Fruit fly (Drosophila melanogaster) whole organism, embryonic: Measurements from ENCODE around the gene CG33158.

Experiments used
- Adf1 ChIP-seq: fragments of 200-800 bp; sonication (Bioruptor generic); IDR thresholded peaks from 2 replicates; pipeline ENCODE4 v1.3.6; 2022; ENCODE audit warnings: missing biosample characterization, missing genetic modification characterization
- Atf-2 ChIP-seq: fragments of 200-800 bp; sonication (Bioruptor generic); optimal IDR thresholded peaks from 2 replicates; lab custom pipeline; 2016; ENCODE audit warnings: missing biosample characterization, missing genetic modification characterization
- Atf3 ChIP-seq: fragments of 200-800 bp; sonication (Bioruptor generic); optimal IDR thresholded peaks from 3 replicates; lab custom pipeline; 2016; ENCODE audit warnings: missing biosample characterization, missing genetic modification characterization
- Bdp1 ChIP-seq: fragments of 200-800 bp; sonication (Bioruptor generic); optimal IDR thresholded peaks from 3 replicates; lab custom pipeline; 2016; ENCODE audit warnings: missing biosample characterization, missing genetic modification characterization
- Blimp-1 ChIP-seq: fragments of 200-800 bp; sonication (Bioruptor generic); optimal IDR thresholded peaks from 3 replicates; lab custom pipeline; 2018; ENCODE audit warnings: missing biosample characterization, missing genetic modification characterization, mild to moderate bottlenecking, moderate library complexity, missing genetic modification reagents
- CG10209 ChIP-seq: fragments of 200-800 bp; sonication (Bioruptor generic); optimal IDR thresholded peaks from 3 replicates; lab custom pipeline; 2017; ENCODE audit warnings: missing biosample characterization, mild to moderate bottlenecking, missing genetic modification characterization, missing genetic modification reagents
- CG10565 ChIP-seq: fragments of 200-800 bp; sonication (Bioruptor generic); optimal IDR thresholded peaks from 3 replicates; lab custom pipeline; 2016; ENCODE audit warnings: missing biosample characterization, mild to moderate bottlenecking, missing genetic modification characterization
- CG11085 ChIP-seq: fragments of 200-800 bp; sonication (Bioruptor generic); IDR thresholded peaks from 2 replicates; pipeline ENCODE4 v1.3.6; 2022; ENCODE audit warnings: missing biosample characterization, missing genetic modification characterization
- CG11504 ChIP-seq: fragments of 200-800 bp; sonication (Bioruptor generic); optimal IDR thresholded peaks from 3 replicates; lab custom pipeline; 2019; ENCODE audit warnings: missing biosample characterization, mild to moderate bottlenecking, missing genetic modification characterization, moderate library complexity
- CG11723 ChIP-seq: fragments of 200-800 bp; sonication (Bioruptor generic); optimal IDR thresholded peaks from 2 replicates; lab custom pipeline; 2017; ENCODE audit warnings: missing biosample characterization, mild to moderate bottlenecking, missing genetic modification characterization
- CG12071 ChIP-seq: fragments of 200-800 bp; sonication (Bioruptor generic); optimal IDR thresholded peaks from 3 replicates; lab custom pipeline; 2018; ENCODE audit warnings: missing biosample characterization, mild to moderate bottlenecking, missing genetic modification characterization
- CG12219 ChIP-seq: fragments of 200-800 bp; sonication (Bioruptor generic); optimal IDR thresholded peaks from 3 replicates; lab custom pipeline; 2018; ENCODE audit warnings: missing biosample characterization, mild to moderate bottlenecking, missing genetic modification characterization
- CG13894 ChIP-seq: fragments of 200-800 bp; sonication (Bioruptor generic); optimal IDR thresholded peaks from 3 replicates; lab custom pipeline; 2018; ENCODE audit warnings: missing biosample characterization, mild to moderate bottlenecking, missing genetic modification characterization, moderate library complexity
- CG15011 ChIP-seq: fragments of 200-800 bp; sonication (Bioruptor generic); optimal IDR thresholded peaks from 3 replicates; lab custom pipeline; 2018; ENCODE audit warnings: missing biosample characterization, mild to moderate bottlenecking, missing genetic modification characterization
- CG15601 ChIP-seq: fragments of 200-800 bp; sonication (Bioruptor generic); optimal IDR thresholded peaks from 3 replicates; lab custom pipeline; 2019; ENCODE audit warnings: missing biosample characterization, mild to moderate bottlenecking, missing genetic modification characterization, moderate library complexity
- CG1792 ChIP-seq: fragments of 200-800 bp; sonication (Bioruptor generic); optimal IDR thresholded peaks from 2 replicates; lab custom pipeline; 2016; ENCODE audit warnings: missing biosample characterization, missing genetic modification characterization
- CG18476 ChIP-seq: fragments of 200-800 bp; sonication (Bioruptor generic); optimal IDR thresholded peaks from 2 replicates; lab custom pipeline; 2016; ENCODE audit warnings: missing biosample characterization, mild to moderate bottlenecking, missing genetic modification characterization
- CG18764 ChIP-seq: fragments of 200-800 bp; sonication (Bioruptor generic); optimal IDR thresholded peaks from 3 replicates; lab custom pipeline; 2016; ENCODE audit warnings: missing biosample characterization, missing genetic modification characterization
- CG2202 ChIP-seq: fragments of 200-800 bp; sonication (Bioruptor generic); optimal IDR thresholded peaks from 2 replicates; lab custom pipeline; 2018; ENCODE audit warnings: missing biosample characterization, mild to moderate bottlenecking, missing genetic modification characterization
- CG2889 ChIP-seq: fragments of 200-800 bp; sonication (Bioruptor generic); IDR thresholded peaks from 3 replicates; pipeline ENCODE4 v1.3.6; 2022; ENCODE audit warnings: missing biosample characterization, missing genetic modification characterization
- CG30403 ChIP-seq: fragments of 200-800 bp; sonication (Bioruptor generic); optimal IDR thresholded peaks from 3 replicates; lab custom pipeline; 2016; ENCODE audit warnings: missing biosample characterization, missing genetic modification characterization
- CG3065 ChIP-seq: fragments of 200-800 bp; sonication (Bioruptor generic); optimal IDR thresholded peaks from 2 replicates; lab custom pipeline; 2016; ENCODE audit warnings: missing biosample characterization, missing genetic modification characterization
- CG3163 ChIP-seq: fragments of 200-800 bp; sonication (Bioruptor generic); optimal IDR thresholded peaks from 3 replicates; lab custom pipeline; 2016; ENCODE audit warnings: missing biosample characterization, missing genetic modification characterization
- CG3726 ChIP-seq: fragments of 200-800 bp; sonication (Bioruptor generic); IDR thresholded peaks from 3 replicates; pipeline ENCODE4, ENCODE4 v1.3.6; 2022; ENCODE audit warnings: missing biosample characterization, missing genetic modification characterization
- CG4360 ChIP-seq: fragments of 200-800 bp; sonication (Bioruptor generic); IDR thresholded peaks from 2 replicates; pipeline ENCODE4 v1.3.6; 2022; ENCODE audit warnings: missing biosample characterization, missing genetic modification characterization
- CG5953 ChIP-seq: fragments of 200-800 bp; sonication (Bioruptor generic); IDR thresholded peaks from 2 replicates; pipeline ENCODE4 v1.3.6; 2022; ENCODE audit warnings: missing biosample characterization, missing genetic modification characterization
- CG7372 ChIP-seq: fragments of 200-800 bp; sonication (Bioruptor generic); IDR thresholded peaks from 2 replicates; pipeline ENCODE4 v1.3.6; 2022; ENCODE audit warnings: missing biosample characterization, missing genetic modification characterization
- CG8765 ChIP-seq: fragments of 200-800 bp; sonication (Bioruptor generic); IDR thresholded peaks from 2 replicates; pipeline ENCODE4 v1.3.6; 2022; ENCODE audit warnings: missing biosample characterization, missing genetic modification characterization
- CG8924 ChIP-seq: fragments of 200-800 bp; optimal IDR thresholded peaks from 3 replicates; lab custom pipeline; 2019; ENCODE audit warnings: missing biosample characterization, mild to moderate bottlenecking, missing genetic modification characterization, moderate library complexity
- CG9215 ChIP-seq: fragments of 200-800 bp; sonication (Bioruptor generic); IDR thresholded peaks from 2 replicates; pipeline ENCODE4 v1.3.6; 2022; ENCODE audit warnings: missing biosample characterization, missing genetic modification characterization
- CG9609 ChIP-seq: fragments of 200-800 bp; sonication (Bioruptor generic); optimal IDR thresholded peaks from 3 replicates; lab custom pipeline; 2016; ENCODE audit warnings: missing biosample characterization, missing genetic modification characterization
- CG9797 ChIP-seq: fragments of 200-800 bp; sonication (Bioruptor generic); optimal IDR thresholded peaks from 3 replicates; lab custom pipeline; 2018; ENCODE audit warnings: missing biosample characterization, mild to moderate bottlenecking, missing genetic modification characterization
- Fer2 ChIP-seq: fragments of 200-800 bp; sonication (Bioruptor generic); optimal IDR thresholded peaks from 2 replicates; lab custom pipeline; 2018; ENCODE audit warnings: missing biosample characterization, mild to moderate bottlenecking, missing genetic modification characterization, moderate library complexity
- Jarid2 ChIP-seq: fragments of 200-800 bp; sonication (Bioruptor generic); optimal IDR thresholded peaks from 3 replicates; lab custom pipeline; 2017; ENCODE audit warnings: mild to moderate bottlenecking, missing biosample characterization, missing genetic modification reagents, missing genetic modification characterization
- Med ChIP-seq: fragments of 200-800 bp; sonication (Bioruptor generic); peaks from one replicate; lab custom pipeline; 2016; ENCODE audit warnings: missing biosample characterization, missing genetic modification characterization, mild to moderate bottlenecking, inconsistent platforms, moderate library complexity
- Rfx ChIP-seq: fragments of 200-800 bp; sonication (Bioruptor generic); IDR thresholded peaks from 2 replicates; pipeline ENCODE4 v1.3.6; 2022; ENCODE audit warnings: missing biosample characterization, missing genetic modification characterization
- Ssrp ChIP-seq: fragments of 200-800 bp; sonication (Bioruptor generic); optimal IDR thresholded peaks from 2 replicates; lab custom pipeline; 2018; ENCODE audit warnings: missing biosample characterization, mild to moderate bottlenecking, missing genetic modification characterization, moderate library complexity
- ac ChIP-seq: fragments of 200-800 bp; sonication (Bioruptor generic); optimal IDR thresholded peaks from 3 replicates; lab custom pipeline; 2017; ENCODE audit warnings: missing biosample characterization, mild to moderate bottlenecking, missing genetic modification characterization
- az2 ChIP-seq: fragments of 200-800 bp; sonication (Bioruptor generic); optimal IDR thresholded peaks from 3 replicates; lab custom pipeline; 2016; ENCODE audit warnings: missing biosample characterization, missing genetic modification characterization
- croc ChIP-seq: fragments of 200-800 bp; sonication (Bioruptor generic); conservative IDR thresholded peaks from 3 replicates; pipeline ENCODE4 v1.3.6; 2022; ENCODE audit warnings: missing biosample characterization, missing genetic modification characterization
- en ChIP-seq: fragments of 200-800 bp; sonication (Bioruptor generic); optimal IDR thresholded peaks from 2 replicates; lab custom pipeline; 2016; ENCODE audit warnings: missing biosample characterization, missing genetic modification characterization
- gcm ChIP-seq: fragments of 200-800 bp; sonication (Bioruptor generic); optimal IDR thresholded peaks from 2 replicates; lab custom pipeline; 2019; ENCODE audit warnings: missing biosample characterization, mild to moderate bottlenecking, missing genetic modification characterization, moderate library complexity
- her ChIP-seq: fragments of 200-800 bp; sonication (Bioruptor generic); optimal IDR thresholded peaks from 2 replicates; lab custom pipeline; 2016; ENCODE audit warnings: missing biosample characterization, missing genetic modification characterization
- kni ChIP-seq: fragments of 200-800 bp; sonication (Bioruptor generic); optimal IDR thresholded peaks from 3 replicates; lab custom pipeline; 2017; ENCODE audit warnings: mild to moderate bottlenecking, missing biosample characterization, missing genetic modification reagents, missing genetic modification characterization
- pan ChIP-seq, 4 experiments: fragments of >200 bp in 3 of 4; fragments of 200-800 bp in 1 of 4; sonication (Bioruptor generic) in 1 of 4; optimal IDR thresholded peaks in 3 of 4; IDR thresholded peaks in 1 of 4; 2 replicates each; pipeline versions ENCODE4 v1.3.6 to Lab custom; 2017 to 2022; ENCODE audit warnings: missing biosample characterization in 2 of 4, missing genetic modification characterization in 2 of 4, mixed read lengths in 1 of 4
- ranshi ChIP-seq: fragments of 200-800 bp; sonication (Bioruptor generic); IDR thresholded peaks from 2 replicates; pipeline ENCODE4 v1.3.6; 2022; ENCODE audit warnings: missing biosample characterization, missing genetic modification characterization
- ro ChIP-seq: fragments of 200-800 bp; sonication (Bioruptor generic); IDR thresholded peaks from 2 replicates; pipeline ENCODE4 v1.3.6; 2022; ENCODE audit warnings: missing biosample characterization, missing genetic modification characterization
- run ChIP-seq: fragments of 200-800 bp; sonication (Bioruptor generic); optimal IDR thresholded peaks from 3 replicates; lab custom pipeline; 2018; ENCODE audit warnings: missing biosample characterization, mild to moderate bottlenecking, missing genetic modification characterization
- tx ChIP-seq: fragments of 200-800 bp; sonication (Bioruptor generic); optimal IDR thresholded peaks from 2 replicates; lab custom pipeline; 2016; ENCODE audit warnings: missing biosample characterization, missing genetic modification characterization
- unpg ChIP-seq: fragments of 200-800 bp; sonication (Bioruptor generic); optimal IDR thresholded peaks from 3 replicates; lab custom pipeline; 2018; ENCODE audit warnings: missing biosample characterization, mild to moderate bottlenecking, missing genetic modification characterization, moderate library complexity

Gene CG33158

dm6 chr3L:16385880-16386584 is 33.4 kb upstream of the CG33158 start, which contains the start of the genes Agpat3 and RAF2 (continued):
- TF ChIP-seq Blimp-1 (GFP tag; lab: Kevin White, UChicago) (peak; percentile 25), pan (optimal IDR thresholded peaks at IDR 0.05; lab: Kevin White, UChicago) (no peak), pan (GFP tag; optimal IDR thresholded peaks at IDR 0.05 in 1 of 2, IDR thresholded peaks at IDR 0.05 in 1 of 2) (peak in 1 of 2 experiments; percentile 5), CG4360 (GFP tag; lab: Robert Waterston, UW) (no peak), Jarid2 (GFP tag; lab: Kevin White, UChicago) (no peak), ro (GFP tag; lab: Robert Waterston, UW) (no peak), az2 (GFP tag; lab: Kevin White, UChicago) (peak; percentile 47), CG13894 (tag; lab: Kevin White, UChicago) (peak; percentile 33), CG3065 (GFP tag; lab: Kevin White, UChicago) (no peak), Bdp1 (GFP tag; lab: Kevin White, UChicago) (no peak), CG1792 (no peak), CG8924 (tag; lab: Kevin White, UChicago) (peak; percentile 58), Rfx (GFP tag; lab: Robert Waterston, UW) (peak; percentile 61), en (no peak), CG3726 (GFP tag; lab: Robert Waterston, UW) (no peak), unpg (GFP tag; lab: Kevin White, UChicago) (no peak), gcm (GFP tag; lab: Kevin White, UChicago) (no peak), CG18764 (GFP tag; lab: Kevin White, UChicago) (peak; percentile 6), CG8765 (0 out of 2 replicates have a peak, but pooled peaks have one; percentile 25), croc (GFP tag; lab: Robert Waterston, UW) (no peak; the same call in 2 of the 3 replicates), CG12219 (GFP tag; lab: Kevin White, UChicago) (no peak), her (no peak), Fer2 (tag; lab: Kevin White, UChicago) (no peak), CG12071 (GFP tag; lab: Kevin White, UChicago) (no peak), ranshi (GFP tag; lab: Robert Waterston, UW) (no peak; the same call in 1 of the 2 replicates), ac (no peak), CG10565 (GFP tag; lab: Kevin White, UChicago) (no peak), CG11723 (no peak), CG7372 (GFP tag; lab: Robert Waterston, UW) (no peak), CG2889 (GFP tag; lab: Robert Waterston, UW) (no peak), CG11504 (peak; percentile 65), CG9609 (GFP tag; lab: Kevin White, UChicago) (no peak), CG11085 (no peak), Atf-2 (GFP tag; lab: Kevin White, UChicago) (no peak), kni (GFP tag; lab: Kevin White, UChicago) (no peak), Ssrp (tag; lab: Kevin White, UChicago) (peak; percentile 50), run (tag; lab: Kevin White, UChicago) (no peak), Adf1 (GFP tag; lab: Robert Waterston, UW) (no peak), CG5953 (0 out of 2 replicates have a peak, but pooled peaks have one; percentile 10), CG15601 (tag; lab: Kevin White, UChicago) (peak; percentile 34), Med (GFP tag; lab: Kevin White, UChicago) (peak; percentile 82), CG3163 (no peak), Atf3 (GFP tag; lab: Kevin White, UChicago) (no peak), CG2202 (tag; lab: Kevin White, UChicago) (no peak), CG10209 (GFP tag; lab: Kevin White, UChicago) (peak; percentile 31), CG18476 (GFP tag; lab: Kevin White, UChicago) (peak; percentile 14), CG9797 (GFP tag; lab: Kevin White, UChicago) (peak; percentile 72), CG15011 (GFP tag; lab: Kevin White, UChicago) (peak; percentile 15), tx (GFP tag; lab: Kevin White, UChicago) (no peak), CG30403 (GFP tag; lab: Kevin White, UChicago) (peak; percentile 66), CG9215 (GFP tag; lab: Robert Waterston, UW) (peak; percentile 62)
